Fruit fly (Drosophila melanogaster): ENCODE results near the gene CG42592.

DNA sequence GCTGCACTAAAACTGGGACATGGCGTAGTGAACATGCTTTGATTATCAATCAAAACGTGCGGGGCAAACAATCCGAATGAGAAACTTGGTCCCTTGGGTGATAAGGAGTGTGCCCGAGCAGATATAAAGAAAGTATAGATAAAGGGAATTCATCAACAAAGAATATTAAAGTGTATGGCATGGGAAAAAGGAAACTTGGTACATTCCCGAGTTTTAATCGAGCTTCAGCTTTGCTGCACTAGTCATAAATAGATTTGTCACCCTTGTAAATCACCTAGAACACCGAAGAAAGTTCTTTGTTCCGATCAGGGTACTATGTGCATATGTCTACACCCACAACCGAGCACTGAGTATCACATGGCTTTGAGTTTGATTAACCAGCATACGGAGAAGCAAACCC, 31.4 kb upstream of the CG42592 start:
- TF ChIP-seq CG13204 (GFP tag; optimal IDR thresholded peaks at IDR 0.05) (no peak), CG15710 (tag; optimal IDR thresholded peaks at IDR 0.05) (no peak), Pif1B (GFP tag; optimal IDR thresholded peaks at IDR 0.05) (no peak), EcR (GFP tag; optimal IDR thresholded peaks at IDR 0.05) (no peak), Ets98B (GFP tag; IDR thresholded peaks at IDR 0.05) (no peak), CG10348 (GFP tag; IDR thresholded peaks at IDR 0.05) (no peak), D1 (tag; optimal IDR thresholded peaks at IDR 0.05) (no peak), CG34367 (tag; optimal IDR thresholded peaks at IDR 0.05) (no peak), rn (GFP tag; IDR thresholded peaks at IDR 0.05) (no peak)
